Worm (Caenorhabditis elegans): ENCODE measurements around the gene jmjd-2.

DNA sequence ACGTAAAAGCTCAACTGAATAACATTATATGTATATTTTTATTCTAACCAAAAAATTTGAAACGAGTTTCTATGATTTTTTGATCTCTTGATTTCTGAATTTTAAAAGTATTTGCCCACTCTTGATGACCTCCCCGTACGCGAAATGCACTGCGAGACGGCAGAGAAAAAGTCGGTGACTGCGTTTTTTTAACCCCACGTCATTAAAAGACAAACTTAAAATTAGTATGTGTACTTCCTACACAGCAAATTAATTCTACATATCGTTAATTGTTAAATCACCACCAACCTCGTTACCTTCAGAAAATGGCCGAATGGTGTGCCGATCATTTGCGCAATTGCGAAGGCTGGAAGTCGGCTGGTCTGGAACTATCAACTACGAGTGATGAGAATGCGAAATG lies 49.1 kb upstream of the jmjd-2 start, which contains the start of gene Y54G11A.4:
- no peak for TF ChIP-seq unc-62 (GFP tag; optimal IDR thresholded peaks at IDR 0.05 in 1 of 2)
- no peak for TF ChIP-seq unc-62 (tag; optimal IDR thresholded peaks at IDR 0.05)
- no peak for TF ChIP-seq nhr-11 (tag; optimal IDR thresholded peaks at IDR 0.05)
